Worm (Caenorhabditis elegans): ENCODE measurements around the gene mxl-2.

- no peak for TF ChIP-seq ama-1 (optimal IDR thresholded peaks at IDR 0.05)
- TF ChIP-seq pes-1 (GFP tag; IDR thresholded peaks at IDR 0.05): no peak
- no peak for TF ChIP-seq ets-7 (tag; optimal IDR thresholded peaks at IDR 0.05)
- no peak for TF ChIP-seq tra-4 (tag; optimal IDR thresholded peaks at IDR 0.05)
- TF ChIP-seq flt-1 (GFP tag; IDR thresholded peaks at IDR 0.05): no peak
- no peak for TF ChIP-seq ceh-13 (GFP tag; optimal IDR thresholded peaks at IDR 0.05)
- no peak for TF ChIP-seq B0310.2 (tag; optimal IDR thresholded peaks at IDR 0.05)
- no peak for TF ChIP-seq hnd-1 (tag; optimal IDR thresholded peaks at IDR 0.05)
Measured at ce11 chrIII:175733-176132, 12.2 kb downstream of the mxl-2 start, which contains the start of gene clec-148.
